Fruit fly (Drosophila melanogaster): ENCODE measurements around the gene Osi20.

dm6 chr3R:6368100-6368499 is 28.2 kb downstream of the Osi20 start, which contains the start of gene CG42724:
- TF ChIP-seq Myc (optimal IDR thresholded peaks at IDR 0.05) = no peak
- peak; percentile 18 for TF ChIP-seq psq (optimal IDR thresholded peaks at IDR 0.05)
- TF ChIP-seq insv (optimal IDR thresholded peaks at IDR 0.05) = no peak
- TF ChIP-seq h (optimal IDR thresholded peaks at IDR 0.05) = no peak
- TF ChIP-seq ttk (optimal IDR thresholded peaks at IDR 0.05) = no peak
- TF ChIP-seq Sin3A (optimal IDR thresholded peaks at IDR 0.05) = no peak
